Worm (Caenorhabditis elegans): ENCODE measurements around the gene nol-9.
"Not testable (repeated sequence)": the region's sequence is repeated elsewhere in the genome, so short reads cannot be mapped to it uniquely, and the experiment has no call there.

ce11 chrIV:13456138-13456537 lies 33.8 kb downstream of the nol-9 start:
- TF ChIP-seq mel-28 (tag; optimal IDR thresholded peaks at IDR 0.05; ENCODE audit: borderline replicate concordance); unc-62 (GFP tag; optimal IDR thresholded peaks at IDR 0.05); ceh-91 (GFP tag; IDR thresholded peaks at IDR 0.05); ama-1 (optimal IDR thresholded peaks at IDR 0.05); ama-1 (GFP tag; optimal IDR thresholded peaks at IDR 0.05); B0035.1 (tag; optimal IDR thresholded peaks at IDR 0.05); ets-4 (GFP tag; optimal IDR thresholded peaks at IDR 0.05); Y53G8AR.9 (GFP tag; conservative IDR thresholded peaks at IDR 0.05); F57C9.4 (tag; optimal IDR thresholded peaks at IDR 0.05); snpc-4 (GFP tag; optimal IDR thresholded peaks at IDR 0.05); snpc-4 (tag; optimal IDR thresholded peaks at IDR 0.05); mes-4 (tag; optimal IDR thresholded peaks at IDR 0.05); him-1 (tag; optimal IDR thresholded peaks at IDR 0.05); F22D6.2 (tag; optimal IDR thresholded peaks at IDR 0.05); T26A5.8 (tag; optimal IDR thresholded peaks at IDR 0.05): not testable (repeated sequence)
